Worm (Caenorhabditis elegans) whole organism, L4/young adult: ENCODE results near the gene coh-1.

Source experiments
- W03F9.2 ChIP-seq: fragments of 150-350 bp; optimal IDR thresholded peaks from 2 replicates; lab custom pipeline; 2014; ENCODE audit warnings: missing biosample characterization, missing genetic modification characterization
- dao-5 ChIP-seq: sonication (generic microtip); optimal IDR thresholded peaks from 2 replicates; lab custom pipeline; 2016; ENCODE audit warnings: missing genotype, missing genetic modification characterization, moderate library complexity, missing compliant biosample characterization

- TF ChIP-seq dao-5 (tag; lab: Kevin White, UChicago), result no peak
- no peak for TF ChIP-seq W03F9.2 (tag; lab: Kevin White, UChicago)
Measured at ce11 chrX:7466682-7467081, 8.1 kb downstream of the coh-1 start.
